Worm (Caenorhabditis elegans) whole organism, young adult: ENCODE results near the gene C25D7.15.

Experiments used
- B0019.2 ChIP-seq: fragments of 200-800 bp; sonication (Bioruptor generic); conservative IDR thresholded peaks from 2 replicates; pipeline ENCODE4 v1.3.6; 2022; ENCODE audit warnings: missing genetic modification reagents, missing genetic modification characterization, missing compliant biosample characterization
- B0035.1 ChIP-seq: sonication (generic microtip); optimal IDR thresholded peaks from 2 replicates; lab custom pipeline; 2016; ENCODE audit warnings: missing genetic modification characterization, mild to moderate bottlenecking, missing compliant biosample characterization, missing genotype, missing genetic modification reagents
- B0336.3 ChIP-seq: fragments of 200-800 bp; sonication (Bioruptor generic); IDR thresholded peaks from 2 replicates; pipeline ENCODE4 v1.3.6; 2022; ENCODE audit warnings: missing genetic modification characterization, missing compliant biosample characterization
- C06A6.2 ChIP-seq: fragments of 200-800 bp; sonication (Bioruptor generic); conservative IDR thresholded peaks from 2 replicates; pipeline ENCODE4 v1.3.6; 2022; ENCODE audit warnings: missing genetic modification characterization, missing compliant biosample characterization
- C17E4.6 ChIP-seq: fragments of 200-800 bp; sonication (Bioruptor generic); IDR thresholded peaks from 2 replicates; pipeline ENCODE4 v1.3.6; 2022; ENCODE audit warnings: missing genetic modification reagents, missing genetic modification characterization, missing compliant biosample characterization
- F22D6.2 ChIP-seq: sonication (generic microtip); optimal IDR thresholded peaks from 2 replicates; lab custom pipeline; 2016; ENCODE audit warnings: mild to moderate bottlenecking, missing genetic modification characterization, missing compliant biosample characterization
- F39B2.1 ChIP-seq: fragments of 200-800 bp; sonication (Bioruptor generic); IDR thresholded peaks from 2 replicates; pipeline ENCODE4 v1.3.6; 2022; ENCODE audit warnings: missing genetic modification reagents, missing genetic modification characterization, missing compliant biosample characterization
- K12H6.12 ChIP-seq: fragments of 200-800 bp; sonication (Bioruptor generic); optimal IDR thresholded peaks from 2 replicates; lab custom pipeline; 2018; ENCODE audit warnings: mild to moderate bottlenecking, missing genetic modification characterization, missing compliant biosample characterization
- Y53F4B.3 ChIP-seq: fragments of 200-800 bp; sonication (Bioruptor generic); IDR thresholded peaks from 2 replicates; pipeline ENCODE4 v1.3.6; 2022; ENCODE audit warnings: missing genetic modification reagents, missing genetic modification characterization, missing compliant biosample characterization
- Y56A3A.18 ChIP-seq: fragments of 200-800 bp; sonication (Bioruptor generic); IDR thresholded peaks from 2 replicates; pipeline ENCODE4 v1.3.6; 2022; ENCODE audit warnings: missing genetic modification reagents, missing genetic modification characterization, missing compliant biosample characterization
- Y67H2A.10 ChIP-seq: fragments of 200-800 bp; sonication (Bioruptor generic); conservative IDR thresholded peaks from 2 replicates; pipeline ENCODE4 v1.3.6; 2022; ENCODE audit warnings: missing genetic modification reagents, missing genetic modification characterization, missing compliant biosample characterization
- Y95B8A.8 ChIP-seq: fragments of 200-800 bp; sonication (Bioruptor generic); IDR thresholded peaks from 2 replicates; pipeline ENCODE4 v1.3.6; 2022; ENCODE audit warnings: missing genetic modification reagents, missing genetic modification characterization, missing compliant biosample characterization
- ama-1 ChIP-seq, 3 experiments: fragments of 150-350 bp in 1 of 3; sonication (generic microtip) in 2 of 3; optimal IDR thresholded peaks; 2 replicates each; lab custom pipeline; 2014 to 2018; ENCODE audit warnings: missing biosample characterization in 2 of 3, missing genetic modification characterization in 2 of 3, missing genetic modification reagents in 2 of 3
- athp-1 ChIP-seq: sonication (generic microtip); optimal IDR thresholded peaks from 2 replicates; lab custom pipeline; 2017; ENCODE audit warnings: mild to moderate bottlenecking, missing genetic modification characterization, missing compliant biosample characterization
- attf-3 ChIP-seq: fragments of 200-800 bp; sonication (Bioruptor generic); conservative IDR thresholded peaks from 2 replicates; pipeline ENCODE4 v1.3.6; 2022; ENCODE audit warnings: missing genetic modification reagents, missing genetic modification characterization, missing compliant biosample characterization
- bed-2 ChIP-seq: fragments of 200-800 bp; sonication (Bioruptor generic); IDR thresholded peaks from 2 replicates; pipeline ENCODE4 v1.3.6; 2022; ENCODE audit warnings: missing genetic modification reagents, missing genetic modification characterization, missing compliant biosample characterization
- cebp-2 ChIP-seq: fragments of 200-800 bp; sonication (Bioruptor generic); IDR thresholded peaks from 2 replicates; pipeline ENCODE4 v1.3.6; 2022; ENCODE audit warnings: missing genetic modification characterization, missing compliant biosample characterization
- dpl-1 ChIP-seq: fragments of 150-350 bp; optimal IDR thresholded peaks from 2 replicates; lab custom pipeline; 2014; ENCODE audit warnings: missing biosample characterization, missing genetic modification reagents, missing genetic modification characterization
- egl-18 ChIP-seq: fragments of 200-800 bp; sonication (Bioruptor generic); IDR thresholded peaks from 2 replicates; pipeline ENCODE4 v1.3.6; 2022; ENCODE audit warnings: missing genetic modification reagents, missing genetic modification characterization, missing compliant biosample characterization
- egl-44 ChIP-seq: fragments of 200-800 bp; sonication (Bioruptor generic); IDR thresholded peaks from 2 replicates; pipeline ENCODE4 v1.3.6; 2022; ENCODE audit warnings: missing genetic modification reagents, missing genetic modification characterization, missing compliant biosample characterization
- egrh-3 ChIP-seq: fragments of 200-800 bp; sonication (Bioruptor generic); IDR thresholded peaks from 2 replicates; pipeline ENCODE4 v1.3.6; 2022; ENCODE audit warnings: missing genetic modification reagents, missing genetic modification characterization, missing compliant biosample characterization
- ekl-4 ChIP-seq: fragments of 200-800 bp; sonication (Bioruptor generic); IDR thresholded peaks from 2 replicates; pipeline ENCODE4 v1.3.6; 2022; ENCODE audit warnings: missing genetic modification reagents, missing genetic modification characterization, missing compliant biosample characterization
- ets-4 ChIP-seq: fragments of 200-800 bp; sonication (Bioruptor generic); optimal IDR thresholded peaks from 2 replicates; lab custom pipeline; 2018; ENCODE audit warnings: mild to moderate bottlenecking, missing genetic modification characterization, missing compliant biosample characterization
- fkh-3 ChIP-seq: sonication (generic microtip); optimal IDR thresholded peaks from 2 replicates; lab custom pipeline; 2016; ENCODE audit warnings: mild to moderate bottlenecking, missing genetic modification characterization, missing compliant biosample characterization
- hlh-26 ChIP-seq: fragments of 200-800 bp; sonication (Bioruptor generic); conservative IDR thresholded peaks from 2 replicates; pipeline ENCODE4 v1.3.6; 2022; ENCODE audit warnings: missing genetic modification reagents, missing genetic modification characterization, missing compliant biosample characterization
- hmg-1.2 ChIP-seq: fragments of 200-800 bp; sonication (Bioruptor generic); IDR thresholded peaks from 2 replicates; pipeline ENCODE4 v1.3.6; 2022; ENCODE audit warnings: missing genetic modification reagents, missing genetic modification characterization, missing compliant biosample characterization
- lag-1 ChIP-seq: fragments of 200-800 bp; sonication (Bioruptor generic); IDR thresholded peaks from 2 replicates; pipeline ENCODE4 v1.3.6; 2022; ENCODE audit warnings: missing genetic modification reagents, missing genetic modification characterization, missing compliant biosample characterization
- let-607 ChIP-seq, 2 experiments: fragments of 200-800 bp in 1 of 2; sonication (Bioruptor generic) in 1 of 2; sonication (generic microtip) in 1 of 2; optimal IDR thresholded peaks; 2 replicates each; lab custom pipeline; 2016 to 2018; ENCODE audit warnings: mild to moderate bottlenecking in 2 of 2, missing compliant biosample characterization in 2 of 2, missing genetic modification characterization in 2 of 2, moderate library complexity in 2 of 2, missing genotype in 1 of 2
- madf-6 ChIP-seq: fragments of 200-800 bp; sonication (Bioruptor generic); IDR thresholded peaks from 2 replicates; pipeline ENCODE4 v1.3.6; 2022; ENCODE audit warnings: missing genetic modification reagents, missing genetic modification characterization, missing compliant biosample characterization
- mxl-1 ChIP-seq: sonication (generic microtip); optimal IDR thresholded peaks from 2 replicates; lab custom pipeline; 2016; ENCODE audit warnings: missing genetic modification characterization, missing compliant biosample characterization
- nfyb-1 ChIP-seq: fragments of 200-800 bp; sonication (Bioruptor generic); IDR thresholded peaks from 2 replicates; pipeline ENCODE4 v1.3.6; 2022; ENCODE audit warnings: missing genetic modification reagents, missing genetic modification characterization, missing compliant biosample characterization
- nhr-120 ChIP-seq: fragments of 200-800 bp; sonication (Bioruptor generic); IDR thresholded peaks from 2 replicates; pipeline ENCODE4 v1.3.6; 2022; ENCODE audit warnings: missing genetic modification characterization, missing compliant biosample characterization
- nhr-179 ChIP-seq: sonication (generic microtip); optimal IDR thresholded peaks from 2 replicates; lab custom pipeline; 2016; ENCODE audit warnings: mild to moderate bottlenecking, missing genetic modification characterization, missing compliant biosample characterization
- repo-1 ChIP-seq: sonication (generic microtip); optimal IDR thresholded peaks from 2 replicates; lab custom pipeline; 2017; ENCODE audit warnings: mild to moderate bottlenecking, missing genetic modification characterization, missing compliant biosample characterization
- snpc-3.4 ChIP-seq: sonication (generic microtip); optimal IDR thresholded peaks from 2 replicates; lab custom pipeline; 2017; ENCODE audit warnings: missing genetic modification characterization, mild to moderate bottlenecking, missing compliant biosample characterization, antibody characterized with exemption, moderate library complexity, missing genotype, missing genetic modification reagents
- tbp1 ChIP-seq: fragments of 200-800 bp; sonication (Bioruptor generic); optimal IDR thresholded peaks from 2 replicates; lab custom pipeline; 2018; ENCODE audit warnings: mild to moderate bottlenecking, missing genetic modification characterization, missing compliant biosample characterization
- tlf-1 ChIP-seq: fragments of 200-800 bp; sonication (Bioruptor generic); optimal IDR thresholded peaks from 2 replicates; lab custom pipeline; 2018; ENCODE audit warnings: mild to moderate bottlenecking, missing genetic modification characterization, missing compliant biosample characterization
- unc-130 ChIP-seq: sonication (generic microtip); optimal IDR thresholded peaks from 2 replicates; lab custom pipeline; 2016; ENCODE audit warnings: missing genetic modification reagents, missing genetic modification characterization, missing compliant biosample characterization
- xnd-1 ChIP-seq: sonication (generic microtip); optimal IDR thresholded peaks from 2 replicates; lab custom pipeline; 2016; ENCODE audit warnings: missing genotype, missing genetic modification reagents, missing genetic modification characterization, missing compliant biosample characterization
- zim-3 ChIP-seq: sonication (generic microtip); optimal IDR thresholded peaks from 2 replicates; lab custom pipeline; 2017; ENCODE audit warnings: mild to moderate bottlenecking, missing genetic modification characterization, moderate library complexity, missing compliant biosample characterization
- ztf-22 ChIP-seq: fragments of 200-800 bp; sonication (Bioruptor generic); optimal IDR thresholded peaks from 2 replicates; lab custom pipeline; 2018; ENCODE audit warnings: mild to moderate bottlenecking, missing genetic modification characterization, moderate library complexity, missing compliant biosample characterization
- ztf-25 ChIP-seq: fragments of 200-800 bp; sonication (Bioruptor generic); IDR thresholded peaks from 2 replicates; pipeline ENCODE4 v1.3.6; 2022; ENCODE audit warnings: missing genetic modification reagents, missing genetic modification characterization, missing compliant biosample characterization
- ztf-26 ChIP-seq: sonication (generic microtip); optimal IDR thresholded peaks from 2 replicates; lab custom pipeline; 2017; ENCODE audit warnings: missing genetic modification characterization, missing compliant biosample characterization
- ztf-3 ChIP-seq: fragments of 200-800 bp; sonication (Bioruptor generic); optimal IDR thresholded peaks from 2 replicates; lab custom pipeline; 2018; ENCODE audit warnings: mild to moderate bottlenecking, missing genetic modification characterization, missing compliant biosample characterization

Gene C25D7.15

ce11 chrV:15059534-15059933, at the start of gene C25D7.15, which contains the start of gene mcm-3 (continued):
- TF ChIP-seq athp-1 (tag; lab: Kevin White, UChicago) (no peak), xnd-1 (peak; percentile 72), Y56A3A.18 (GFP tag; lab: Robert Waterston, UW) (no peak), nfyb-1 (GFP tag; lab: Robert Waterston, UW) (no peak), unc-130 (peak; percentile 0), ztf-25 (GFP tag; lab: Robert Waterston, UW) (no peak), Y67H2A.10 (no peak), hmg-1.2 (GFP tag; lab: Robert Waterston, UW) (peak; percentile 46; the same call in 1 of the 2 replicates), hlh-26 (no peak), dpl-1 (GFP tag; lab: Kevin White, UChicago) (peak; percentile 89), egrh-3 (GFP tag; lab: Robert Waterston, UW) (no peak), nhr-179 (no peak), zim-3 (tag; lab: Kevin White, UChicago) (no peak), lag-1 (GFP tag; lab: Robert Waterston, UW) (no peak), let-607 (tag; optimal IDR thresholded peaks at IDR 0.05; lab: Kevin White, UChicago) (no peak), nhr-120 (GFP tag; lab: Robert Waterston, UW) (no peak), Y95B8A.8 (GFP tag; lab: Robert Waterston, UW) (peak; percentile 61; the same call in 1 of the 2 replicates), ztf-26 (no peak), madf-6 (GFP tag; lab: Robert Waterston, UW) (peak; percentile 97), C17E4.6 (GFP tag; lab: Robert Waterston, UW) (no peak), C06A6.2 (GFP tag; lab: Robert Waterston, UW) (no peak), F22D6.2 (tag; lab: Kevin White, UChicago) (no peak), ztf-22 (GFP tag; lab: Kevin White, UChicago) (no peak), B0336.3 (GFP tag; lab: Robert Waterston, UW) (peak; percentile 50; the same call in 1 of the 2 replicates), mxl-1 (tag; lab: Kevin White, UChicago) (no peak), bed-2 (GFP tag; lab: Robert Waterston, UW) (no peak), fkh-3 (tag; lab: Kevin White, UChicago) (no peak), ama-1 (optimal IDR thresholded peaks at IDR 0.05; lab: Kevin White, UChicago) (no peak), ama-1 (GFP tag; optimal IDR thresholded peaks at IDR 0.05; lab: Kevin White, UChicago) (no peak), ets-4 (GFP tag; lab: Kevin White, UChicago) (no peak)

ce11 chrV:15011560-15011959, 48.0 kb upstream of the C25D7.15 start, which contains the start of gene nmr-2:
nmr-2 (minus strand) TSS chrV:15011660.
- TF ChIP-seq ekl-4 (no peak), tbp1 (GFP tag; lab: Kevin White, UChicago) (no peak), egl-18 (GFP tag; lab: Robert Waterston, UW) (no peak), attf-3 (no peak), unc-130 (no peak), ztf-26 (no peak), K12H6.12 (tag; lab: Kevin White, UChicago) (no peak), B0035.1 (tag; lab: Kevin White, UChicago) (no peak), let-607 (tag; optimal IDR thresholded peaks at IDR 0.05; lab: Kevin White, UChicago) (no peak), egl-44 (GFP tag; lab: Robert Waterston, UW) (no peak), ztf-3 (GFP tag; lab: Kevin White, UChicago) (no peak), F39B2.1 (GFP tag; lab: Robert Waterston, UW) (no peak), Y53F4B.3 (GFP tag; lab: Robert Waterston, UW) (no peak), snpc-3.4 (tag; lab: Kevin White, UChicago) (no peak), B0019.2 (GFP tag; lab: Robert Waterston, UW) (no peak), repo-1 (tag; lab: Kevin White, UChicago) (no peak), madf-6 (GFP tag; lab: Robert Waterston, UW) (no peak), lag-1 (GFP tag; lab: Robert Waterston, UW) (no peak), tlf-1 (GFP tag; lab: Kevin White, UChicago) (no peak), cebp-2 (no peak)
